Worm (Caenorhabditis elegans) whole organism, L2 larva: ENCODE results near the gene fbxa-179.

Experiments
- F13H6.1 ChIP-seq: sonication (generic microtip); optimal IDR thresholded peaks from 2 replicates; lab custom pipeline; 2016; ENCODE audit warnings: missing genetic modification characterization, missing compliant biosample characterization
- ZK546.5 ChIP-seq: sonication (generic microtip); optimal IDR thresholded peaks from 2 replicates; lab custom pipeline; 2017; ENCODE audit warnings: missing biosample characterization, missing genetic modification characterization
- blmp-1 ChIP-seq: sonication (generic microtip); optimal IDR thresholded peaks from 2 replicates; lab custom pipeline; 2017; ENCODE audit warnings: missing genetic modification characterization, mild to moderate bottlenecking, missing compliant biosample characterization, antibody characterized with exemption, moderate library complexity; ENCODE audit not compliant: insufficient read depth
- ceh-16 ChIP-seq: fragments of 150-350 bp; optimal IDR thresholded peaks from 2 replicates; lab custom pipeline; 2014; ENCODE audit warnings: missing biosample characterization, missing genetic modification characterization
- ceh-82 ChIP-seq: fragments of 150-350 bp; optimal IDR thresholded peaks from 2 replicates; lab custom pipeline; 2014; ENCODE audit warnings: missing biosample characterization, missing genetic modification characterization
- elt-1 ChIP-seq: fragments of 150-350 bp; optimal IDR thresholded peaks from 2 replicates; lab custom pipeline; 2014; ENCODE audit warnings: missing biosample characterization, missing genetic modification characterization
- lin-11 ChIP-seq: fragments of 150-350 bp; sonication (generic microtip); optimal IDR thresholded peaks from 2 replicates; lab custom pipeline; 2014; ENCODE audit warnings: missing biosample characterization, missing genetic modification characterization, inconsistent platforms, mixed read lengths
- lin-13 ChIP-seq: fragments of 150-350 bp; optimal IDR thresholded peaks from 2 replicates; lab custom pipeline; 2014; ENCODE audit warnings: missing biosample characterization, missing genetic modification reagents, missing genetic modification characterization
- nhr-12 ChIP-seq: fragments of 150-350 bp; optimal IDR thresholded peaks from 2 replicates; lab custom pipeline; 2014; ENCODE audit warnings: missing biosample characterization, missing genetic modification characterization
- nhr-21 ChIP-seq: fragments of 150-350 bp; optimal IDR thresholded peaks from 2 replicates; lab custom pipeline; 2014; ENCODE audit warnings: missing biosample characterization, missing genetic modification characterization
- nhr-23 ChIP-seq: fragments of 150-350 bp; optimal IDR thresholded peaks from 2 replicates; lab custom pipeline; 2014; ENCODE audit warnings: missing biosample characterization, missing genetic modification reagents, missing genetic modification characterization
- nhr-6 ChIP-seq: fragments of 150-350 bp; optimal IDR thresholded peaks from 2 replicates; lab custom pipeline; 2014; ENCODE audit warnings: missing biosample characterization, missing genetic modification characterization
- sma-3 ChIP-seq: sonication (generic microtip); optimal IDR thresholded peaks from 2 replicates; lab custom pipeline; 2016; ENCODE audit warnings: missing genetic modification reagents, missing genetic modification characterization, missing compliant biosample characterization
- unc-39 ChIP-seq: fragments of 150-350 bp; optimal IDR thresholded peaks from 2 replicates; lab custom pipeline; 2014; ENCODE audit warnings: missing biosample characterization, missing genetic modification characterization
- zag-1 ChIP-seq: fragments of 150-350 bp; optimal IDR thresholded peaks from 2 replicates; lab custom pipeline; 2014; ENCODE audit warnings: missing biosample characterization, missing genetic modification characterization

fbxa-179 gene

ce11 chrX:14370314-14370713 is 42.4 kb downstream of the fbxa-179 start, which contains the start of gene irk-3:
TSS of gene irk-3 (minus strand) at chrX:14370414.
- TF ChIP-seq lin-11 (no peak), nhr-21 (tag; lab: Kevin White, UChicago) (no peak), ceh-82 (tag; lab: Kevin White, UChicago) (no peak), nhr-12 (no peak), lin-13 (no peak), ZK546.5 (no peak), ceh-16 (no peak), elt-1 (tag; lab: Kevin White, UChicago) (no peak), unc-39 (no peak)
- TF ChIP-seq, all 48 proteins: peak for 0

ce11 chrX:14366081-14366480 is 46.6 kb downstream of the fbxa-179 start:
- TF ChIP-seq nhr-23, result no peak
- TF ChIP-seq sma-3 (GFP tag; lab: Kevin White, UChicago), result no peak
- TF ChIP-seq F13H6.1 (tag; lab: Kevin White, UChicago), result no peak
- TF ChIP-seq zag-1 (tag; lab: Kevin White, UChicago), result no peak
- TF ChIP-seq blmp-1 (tag; lab: Kevin White, UChicago), result no peak
- TF ChIP-seq nhr-6 (tag; lab: Kevin White, UChicago), result no peak
